Fruit fly (Drosophila melanogaster): ENCODE measurements around the gene CG12229.

CG12229 gene

dm6 chr3L:17475979-17476393 lies 39.8 kb upstream of the CG12229 start, which contains the start of gene CG34250 (continued):
- TF ChIP-seq Hr3 (GFP tag; optimal IDR thresholded peaks at IDR 0.05) (peak; percentile 15), HLH54F (GFP tag; optimal IDR thresholded peaks at IDR 0.05) (peak; percentile 31), ac (GFP tag; optimal IDR thresholded peaks at IDR 0.05) (no peak), CG4617 (GFP tag; optimal IDR thresholded peaks at IDR 0.05; ENCODE audit: borderline replicate concordance) (peak; percentile 74), Fer1 (GFP tag; optimal IDR thresholded peaks at IDR 0.05) (peak; percentile 30), nau (GFP tag; optimal IDR thresholded peaks at IDR 0.05) (peak; percentile 28), Mad (GFP tag; optimal IDR thresholded peaks at IDR 0.05) (peak; percentile 34), Sox102F (GFP tag; optimal IDR thresholded peaks at IDR 0.05) (peak; percentile 7), caup (GFP tag; optimal IDR thresholded peaks at IDR 0.05; ENCODE audit: severe bottlenecking) (peak; percentile 31), NC2β (GFP tag; optimal IDR thresholded peaks at IDR 0.05) (no peak), CG18619 (GFP tag; optimal IDR thresholded peaks at IDR 0.05) (peak; percentile 46), knrl (GFP tag; IDR thresholded peaks at IDR 0.05; ENCODE audit: partially characterized antibody) (peak; percentile 83), CG1792 (GFP tag; optimal IDR thresholded peaks at IDR 0.05) (no peak), otp (GFP tag; IDR thresholded peaks at IDR 0.05) (no peak), gcm2 (GFP tag; optimal IDR thresholded peaks at IDR 0.05) (peak; percentile 37), NK7.1 (GFP tag; optimal IDR thresholded peaks at IDR 0.05) (no peak), CG10147 (GFP tag; optimal IDR thresholded peaks at IDR 0.05) (peak; percentile 26), CG18764 (GFP tag; optimal IDR thresholded peaks at IDR 0.05) (peak; percentile 45), CG6791 (GFP tag; IDR thresholded peaks at IDR 0.05; ENCODE audit: partially characterized antibody) (peak; percentile 82), Dip3 (GFP tag; optimal IDR thresholded peaks at IDR 0.05) (peak; percentile 19), CG9437 (GFP tag; optimal IDR thresholded peaks at IDR 0.05) (no peak), dmrt99B (tag; optimal IDR thresholded peaks at IDR 0.05) (no peak), dpn (GFP tag; optimal IDR thresholded peaks at IDR 0.05) (peak; percentile 41 to 55), sens (GFP tag) (peak; percentile 78), CG10543 (GFP tag; optimal IDR thresholded peaks at IDR 0.05) (peak; percentile 56), wor (GFP tag; IDR thresholded peaks at IDR 0.05) (no peak), unc-4 (GFP tag; IDR thresholded peaks at IDR 0.05; ENCODE audit: partially characterized antibody) (peak; percentile 85), Stat92E (GFP tag; optimal IDR thresholded peaks at IDR 0.05) (peak in 1 of 3 experiments; percentile 72), nerfin-1 (tag; optimal IDR thresholded peaks at IDR 0.05) (peak; percentile 25), Side (GFP tag; optimal IDR thresholded peaks at IDR 0.05) (no peak), sd (tag; optimal IDR thresholded peaks at IDR 0.05) (peak; percentile 57), stwl (tag; optimal IDR thresholded peaks at IDR 0.05) (peak; percentile 83), CG5180 (GFP tag; optimal IDR thresholded peaks at IDR 0.05) (no peak), exex (tag; optimal IDR thresholded peaks at IDR 0.05) (peak; percentile 30), zen2 (GFP tag; IDR thresholded peaks at IDR 0.05; ENCODE audit: partially characterized antibody) (peak; percentile 44; the same call in 2 of the 3 replicates), Asciz (GFP tag; optimal IDR thresholded peaks at IDR 0.05) (no peak), her (GFP tag; optimal IDR thresholded peaks at IDR 0.05) (no peak), CG12104 (GFP tag; optimal IDR thresholded peaks at IDR 0.05) (peak; percentile 38), CG12236 (GFP tag; optimal IDR thresholded peaks at IDR 0.05) (no peak), Ets97D (GFP tag; optimal IDR thresholded peaks at IDR 0.05) (peak; percentile 59), CG15269 (tag; optimal IDR thresholded peaks at IDR 0.05) (peak; percentile 26), grn (GFP tag; optimal IDR thresholded peaks at IDR 0.05) (no peak), Xrp1 (GFP tag; IDR thresholded peaks at IDR 0.05) (no peak), mam (GFP tag; optimal IDR thresholded peaks at IDR 0.05) (peak; percentile 48), CG13894 (tag; optimal IDR thresholded peaks at IDR 0.05) (peak; percentile 60), twi (tag; optimal IDR thresholded peaks at IDR 0.05) (peak; percentile 37), CG11560 (tag; IDR thresholded peaks at IDR 0.05) (peak; percentile 55; the same call in 1 of the 3 replicates), Oaz (GFP tag; IDR thresholded peaks at IDR 0.05) (no peak), Meics (GFP tag; optimal IDR thresholded peaks at IDR 0.05) (peak; percentile 35), CG12942 (GFP tag; optimal IDR thresholded peaks at IDR 0.05) (peak; percentile 46)
